Fruit fly (Drosophila melanogaster) whole organism, wandering third instar larva: ENCODE measurements around the gene orb2.

Source experiments
- Abd-B ChIP-seq: fragments of >200 bp; optimal IDR thresholded peaks from 2 replicates; lab custom pipeline; 2017; ENCODE audit warnings: missing biosample characterization, missing genetic modification characterization
- CG32264 ChIP-seq: fragments of 200-800 bp; sonication (Bioruptor generic); optimal IDR thresholded peaks from 2 replicates; lab custom pipeline; 2016; ENCODE audit warnings: missing biosample characterization, missing genetic modification characterization
- CG9705 ChIP-seq: fragments of 200-800 bp; sonication (Bioruptor generic); optimal IDR thresholded peaks from 2 replicates; lab custom pipeline; 2018; ENCODE audit warnings: missing biosample characterization, mild to moderate bottlenecking, missing genetic modification characterization
- CrebA ChIP-seq: fragments of 200-800 bp; sonication (Bioruptor generic); optimal IDR thresholded peaks from 2 replicates; lab custom pipeline; 2016; ENCODE audit warnings: missing biosample characterization, mild to moderate bottlenecking, missing genetic modification characterization, borderline replicate concordance
- Dfd ChIP-seq: fragments of >200 bp; optimal IDR thresholded peaks from 2 replicates; lab custom pipeline; 2017; ENCODE audit warnings: missing biosample characterization, missing genetic modification characterization
- Dif ChIP-seq: fragments of 200-275, 200-300 bp; sonication (Bioruptor generic); optimal IDR thresholded peaks from 2 replicates; lab custom pipeline; 2018; ENCODE audit warnings: missing biosample characterization, missing genetic modification characterization; ENCODE audit not compliant: partially characterized antibody
- HLH106 ChIP-seq: fragments of 200-800 bp; optimal IDR thresholded peaks from 3 replicates; lab custom pipeline; 2019; ENCODE audit warnings: missing biosample characterization, mild to moderate bottlenecking, missing genetic modification characterization, moderate library complexity
- Hnf4 ChIP-seq: fragments of 200-800 bp; sonication (Bioruptor generic); optimal IDR thresholded peaks from 2 replicates; lab custom pipeline; 2016; ENCODE audit warnings: missing biosample characterization, mild to moderate bottlenecking, missing genetic modification characterization
- Hr83 ChIP-seq: fragments of 200-300 bp; sonication (Bioruptor generic); optimal IDR thresholded peaks from 2 replicates; lab custom pipeline; 2016; ENCODE audit warnings: missing biosample characterization, mild to moderate bottlenecking, missing genetic modification characterization, moderate library complexity; ENCODE audit not compliant: poor library complexity, severe bottlenecking
- Jra ChIP-seq: sonication (Bioruptor generic); optimal IDR thresholded peaks from 2 replicates; lab custom pipeline; 2016; ENCODE audit warnings: missing biosample characterization, missing genetic modification characterization
- Mio ChIP-seq: sonication (Bioruptor generic); optimal IDR thresholded peaks from 2 replicates; lab custom pipeline; 2016; ENCODE audit warnings: missing biosample characterization, missing genetic modification characterization
- Myc ChIP-seq: fragments of >200 bp; optimal IDR thresholded peaks from 2 replicates; lab custom pipeline; 2017
- N ChIP-seq: fragments of >200 bp; optimal IDR thresholded peaks from 2 replicates; lab custom pipeline; 2018; ENCODE audit warnings: missing biosample characterization, missing external identifiers, missing genetic modification characterization
- OdsH ChIP-seq: fragments of 200-800 bp; sonication (Bioruptor generic); optimal IDR thresholded peaks from 2 replicates; lab custom pipeline; 2016; ENCODE audit warnings: missing biosample characterization, mild to moderate bottlenecking, missing genetic modification characterization
- Rel ChIP-seq, 2 experiments: fragments of 200-800 bp; sonication (Bioruptor generic) in 1 of 2; optimal IDR thresholded peaks; 2 replicates in 1 of 2; 3 replicates in 1 of 2; lab custom pipeline; 2016 to 2019; ENCODE audit warnings: mild to moderate bottlenecking in 2 of 2, missing biosample characterization in 2 of 2, missing genetic modification characterization in 2 of 2, moderate library complexity in 1 of 2
- Sp1 ChIP-seq: fragments of 200-800 bp; sonication (Bioruptor generic); optimal IDR thresholded peaks from 3 replicates; lab custom pipeline; 2019; ENCODE audit warnings: missing biosample characterization, mild to moderate bottlenecking, missing genetic modification characterization, moderate library complexity
- Vsx2 ChIP-seq: fragments of 200-300, 225-300 bp; sonication (Bioruptor generic); optimal IDR thresholded peaks from 2 replicates; lab custom pipeline; 2018; ENCODE audit warnings: missing biosample characterization, missing genetic modification characterization; ENCODE audit not compliant: partially characterized antibody
- br ChIP-seq: fragments of 200-800 bp; sonication (Bioruptor generic); optimal IDR thresholded peaks from 2 replicates; lab custom pipeline; 2016; ENCODE audit warnings: missing biosample characterization, missing genetic modification characterization
- dl ChIP-seq, 2 experiments: fragments of 175-275, 200-275 bp in 1 of 2; fragments of 200-275 bp in 1 of 2; sonication (Bioruptor generic); optimal IDR thresholded peaks; lab custom pipeline; 2018; ENCODE audit warnings: mild to moderate bottlenecking in 2 of 2, missing biosample characterization in 2 of 2, missing genetic modification characterization in 2 of 2, moderate library complexity in 2 of 2; ENCODE audit not compliant: partially characterized antibody in 2 of 2, insufficient read depth in 1 of 2
- dsf ChIP-seq: sonication (Bioruptor generic); optimal IDR thresholded peaks from 2 replicates; lab custom pipeline; 2016; ENCODE audit warnings: missing biosample characterization, missing genetic modification characterization, borderline replicate concordance
- ey ChIP-seq: fragments of 200-800 bp; sonication (Bioruptor generic); optimal IDR thresholded peaks from 2 replicates; lab custom pipeline; 2016; ENCODE audit warnings: missing biosample characterization, missing genetic modification characterization
- foxo ChIP-seq, 2 experiments: fragments of 200-800 bp; sonication (Bioruptor generic); optimal IDR thresholded peaks; 2 replicates in 1 of 2; 3 replicates in 1 of 2; lab custom pipeline; 2016 to 2017; ENCODE audit warnings: missing biosample characterization in 2 of 2, missing genetic modification characterization in 2 of 2
- fru ChIP-seq: fragments of 200-800 bp; sonication (Bioruptor generic); optimal IDR thresholded peaks from 3 replicates; lab custom pipeline; 2016; ENCODE audit warnings: missing biosample characterization, mild to moderate bottlenecking, missing genetic modification characterization
- h ChIP-seq: fragments of 200-800 bp; sonication (Bioruptor generic); optimal IDR thresholded peaks from 3 replicates; lab custom pipeline; 2016; ENCODE audit warnings: missing biosample characterization, mild to moderate bottlenecking, missing genetic modification characterization
- jim ChIP-seq: fragments of 175-275, 200-325 bp; sonication (Bioruptor generic); optimal IDR thresholded peaks from 2 replicates; lab custom pipeline; 2016; ENCODE audit warnings: missing biosample characterization, mild to moderate bottlenecking, missing genetic modification characterization
- lola ChIP-seq: fragments of >200 bp; optimal IDR thresholded peaks from 2 replicates; lab custom pipeline; 2017; ENCODE audit warnings: missing biosample characterization, missing genetic modification characterization
- pan ChIP-seq: fragments of >200 bp; optimal IDR thresholded peaks from 2 replicates; lab custom pipeline; 2017
- rgr ChIP-seq: fragments of 200-800 bp; sonication (Bioruptor generic); optimal IDR thresholded peaks from 3 replicates; lab custom pipeline; 2016; ENCODE audit warnings: missing biosample characterization, mild to moderate bottlenecking, missing genetic modification characterization
- sage ChIP-seq: fragments of 200-800 bp; sonication (Bioruptor generic); optimal IDR thresholded peaks from 2 replicates; lab custom pipeline; 2016; ENCODE audit warnings: missing biosample characterization, mild to moderate bottlenecking, missing genetic modification characterization
- sv ChIP-seq: fragments of 200-800 bp; sonication (Bioruptor generic); optimal IDR thresholded peaks from 3 replicates; lab custom pipeline; 2016; ENCODE audit warnings: missing biosample characterization, missing genetic modification characterization
- tai ChIP-seq: sonication (Bioruptor generic); optimal IDR thresholded peaks from 2 replicates; lab custom pipeline; 2016; ENCODE audit warnings: missing biosample characterization, missing genetic modification characterization
- woc ChIP-seq: sonication (Bioruptor generic); optimal IDR thresholded peaks from 2 replicates; lab custom pipeline; 2016; ENCODE audit warnings: missing biosample characterization, mild to moderate bottlenecking, missing genetic modification characterization

orb2 gene

dm6 chr3L:8986582-8986981, 32.3 kb upstream of the orb2 start, which contains the start of gene CG5068:
Gene CG5068 (plus strand): TSS chr3L:8986710.
- TF ChIP-seq CrebA (GFP tag; lab: Kevin White, UChicago) (no peak), dl (GFP tag; optimal IDR thresholded peaks at IDR 0.05; lab: Kevin White, UChicago; ENCODE audit: insufficient read depth in 1 of 2, partially characterized antibody in 2 of 2) (no peak), Vsx2 (peak; percentile 40), Rel (GFP tag; optimal IDR thresholded peaks at IDR 0.05; lab: Kevin White, UChicago) (no peak), Rel (tag; optimal IDR thresholded peaks at IDR 0.05; lab: Kevin White, UChicago) (peak; percentile 43)

DNA sequence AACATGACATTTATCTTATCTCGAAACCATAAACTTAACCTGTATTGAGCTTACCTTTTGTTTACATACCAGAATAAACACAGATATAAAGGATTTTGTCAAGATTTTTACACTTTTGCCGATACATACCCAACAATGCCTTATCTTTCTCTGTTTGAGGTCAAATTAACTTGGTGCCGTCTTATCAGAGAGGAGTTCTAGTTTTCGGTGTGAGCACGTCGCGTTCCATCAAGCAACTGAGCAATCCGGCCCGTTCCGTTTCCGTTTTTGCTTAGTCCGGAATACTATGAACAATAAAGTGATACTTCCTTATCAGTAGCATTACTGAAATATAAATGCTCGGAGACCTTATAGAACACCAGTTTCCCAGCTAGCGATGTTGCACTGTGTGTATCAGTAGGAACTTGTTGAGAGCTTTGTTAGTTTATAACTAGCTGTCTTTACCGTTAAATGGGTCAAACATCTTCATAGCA, 31.6 kb upstream of the orb2 start, which contains the start of gene Galk:
TSS of gene Galk (minus strand) at position 244 of the 473 bp plus-strand sequence.
- peak; percentile 3 for TF ChIP-seq fru (GFP tag; lab: Kevin White, UChicago)
- TF ChIP-seq Sp1 (GFP tag; lab: Kevin White, UChicago): peak; percentile 25
- peak; percentile 18 for TF ChIP-seq Dif (GFP tag; lab: Kevin White, UChicago)
- TF ChIP-seq pan (lab: Kevin White, UChicago): no peak
- no peak for TF ChIP-seq Hnf4 (GFP tag; lab: Kevin White, UChicago)
- TF ChIP-seq Hr83 (GFP tag; lab: Kevin White, UChicago): peak; percentile 41
- TF ChIP-seq OdsH: peak; percentile 32

DNA sequence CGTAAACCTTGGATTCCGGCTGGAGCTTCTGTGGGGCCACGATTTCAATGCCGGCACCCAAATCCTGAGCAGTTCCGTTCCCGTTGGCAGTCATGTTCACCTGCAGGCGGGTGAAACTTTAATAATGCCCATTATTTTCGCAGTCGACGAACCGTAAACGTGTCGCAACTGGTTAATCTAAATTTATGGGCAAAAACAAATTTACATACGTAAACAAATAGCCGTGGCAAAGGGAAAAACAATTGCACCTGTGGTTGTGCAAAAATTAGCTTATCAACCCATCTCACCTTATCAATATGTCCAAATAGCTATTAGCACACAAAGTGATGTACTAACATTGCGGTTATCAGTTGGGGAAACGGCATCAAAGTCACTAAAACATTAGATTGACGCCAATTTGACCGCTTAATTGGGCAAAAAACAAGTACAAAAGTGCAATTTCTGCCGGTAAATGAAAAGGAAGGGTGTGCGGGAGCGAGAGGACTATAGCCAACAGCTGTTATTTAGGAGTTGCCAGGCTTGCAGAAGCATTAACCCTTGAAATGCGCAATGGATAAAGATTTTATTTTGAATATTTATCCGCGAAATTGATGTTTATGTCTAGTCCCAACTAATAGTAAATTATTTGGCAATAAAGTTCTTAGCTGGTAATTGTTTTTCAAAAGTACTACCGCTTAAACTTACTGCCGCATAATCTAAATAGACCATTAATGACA, 31.0 kb upstream of the orb2 start:
- no peak for TF ChIP-seq CrebA (GFP tag; lab: Kevin White, UChicago)
- TF ChIP-seq Hnf4 (GFP tag; lab: Kevin White, UChicago): no peak
- TF ChIP-seq lola (GFP tag; lab: Kevin White, UChicago): no peak
- TF ChIP-seq Vsx2: no peak
- TF ChIP-seq jim: no peak
- no peak for TF ChIP-seq ey (GFP tag; lab: Kevin White, UChicago)
- TF ChIP-seq sage: no peak
- peak in 1 of 2 experiments; percentile 41 for TF ChIP-seq foxo (GFP tag; optimal IDR thresholded peaks at IDR 0.05; lab: Kevin White, UChicago)
- no peak for TF ChIP-seq N (GFP tag; lab: Kevin White, UChicago)
- no peak for TF ChIP-seq fru (GFP tag; lab: Kevin White, UChicago)
- TF ChIP-seq rgr (GFP tag; lab: Kevin White, UChicago): peak; percentile 8
- TF ChIP-seq Jra (GFP tag; lab: Kevin White, UChicago): no peak
- TF ChIP-seq tai (GFP tag; lab: Kevin White, UChicago): no peak
- peak; percentile 25 for TF ChIP-seq woc (GFP tag; lab: Kevin White, UChicago)
- TF ChIP-seq Abd-B (GFP tag; lab: Kevin White, UChicago): no peak
- TF ChIP-seq Mio (GFP tag; lab: Kevin White, UChicago): no peak
- TF ChIP-seq Myc (lab: Kevin White, UChicago): no peak
- no peak for TF ChIP-seq dl (GFP tag; optimal IDR thresholded peaks at IDR 0.05; lab: Kevin White, UChicago; ENCODE audit: insufficient read depth in 1 of 2, partially characterized antibody in 2 of 2)
- TF ChIP-seq CG32264 (GFP tag; lab: Kevin White, UChicago): no peak
- no peak for TF ChIP-seq CG9705 (GFP tag; lab: Kevin White, UChicago)
- no peak for TF ChIP-seq Dfd
- no peak for TF ChIP-seq pan (lab: Kevin White, UChicago)
- peak; percentile 38 for TF ChIP-seq Hr83 (GFP tag; lab: Kevin White, UChicago)
- peak; percentile 32 for TF ChIP-seq HLH106 (tag; lab: Kevin White, UChicago)
- peak; percentile 26 for TF ChIP-seq br (GFP tag; lab: Kevin White, UChicago)
- peak; percentile 2 for TF ChIP-seq Sp1 (GFP tag; lab: Kevin White, UChicago)
- peak; percentile 52 for TF ChIP-seq h
- TF ChIP-seq dsf (GFP tag; lab: Kevin White, UChicago): no peak
- TF ChIP-seq Rel (GFP tag; optimal IDR thresholded peaks at IDR 0.05; lab: Kevin White, UChicago): no peak
- TF ChIP-seq Rel (tag; optimal IDR thresholded peaks at IDR 0.05; lab: Kevin White, UChicago): no peak
- TF ChIP-seq, all 38 proteins: peak for 8

DNA sequence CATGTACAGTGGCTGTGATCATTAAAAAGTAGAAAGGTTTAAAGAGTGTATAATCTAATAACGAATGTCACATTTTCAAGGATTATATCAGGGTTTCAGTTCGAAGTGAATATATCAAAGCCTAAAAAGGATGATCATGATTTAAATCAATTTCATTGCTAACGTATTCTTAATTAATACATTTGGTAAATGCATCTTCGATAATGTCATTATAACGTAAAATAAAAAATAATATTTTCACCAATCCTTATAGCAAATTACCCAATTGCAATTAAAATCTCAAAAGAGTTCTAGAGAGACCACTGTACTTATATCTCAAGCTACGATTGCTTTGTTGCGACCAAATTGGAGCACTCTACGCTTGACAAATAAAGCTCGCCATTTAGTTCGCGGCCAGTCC, 27.8 kb upstream of the orb2 start:
- TF ChIP-seq h (peak; percentile 12), Jra (GFP tag; lab: Kevin White, UChicago) (no peak), foxo (GFP tag; optimal IDR thresholded peaks at IDR 0.05; lab: Kevin White, UChicago) (peak in 1 of 2 experiments; percentile 26), HLH106 (tag; lab: Kevin White, UChicago) (peak; percentile 15), Abd-B (GFP tag; lab: Kevin White, UChicago) (no peak), sv (GFP tag; lab: Kevin White, UChicago) (no peak), CG9705 (GFP tag; lab: Kevin White, UChicago) (no peak), sage (no peak)
